Worm (Caenorhabditis elegans) whole organism, mixed stage, embryonic: ENCODE results near the gene C35D10.17.

Experiments used
- M03D4.4 ChIP-seq: sonication (generic microtip); optimal IDR thresholded peaks from 2 replicates; lab custom pipeline; 2017; ENCODE audit warnings: mild to moderate bottlenecking, missing genetic modification characterization, missing compliant biosample characterization
- bed-3 ChIP-seq: fragments of 200-800 bp; sonication (Bioruptor generic); optimal IDR thresholded peaks from 3 replicates; lab custom pipeline; 2018; ENCODE audit warnings: mild to moderate bottlenecking, missing genetic modification characterization, moderate library complexity, missing compliant biosample characterization
- blmp-1 ChIP-seq: fragments of 150-350 bp; optimal IDR thresholded peaks from 2 replicates; lab custom pipeline; 2014; ENCODE audit warnings: missing biosample characterization, missing genetic modification characterization
- ceh-39 ChIP-seq: fragments of 150-350 bp; optimal IDR thresholded peaks from 2 replicates; lab custom pipeline; 2014; ENCODE audit warnings: missing biosample characterization, missing genetic modification characterization
- ceh-43 ChIP-seq: fragments of 200-800 bp; sonication (Bioruptor generic); optimal IDR thresholded peaks from 2 replicates; lab custom pipeline; 2018; ENCODE audit warnings: mild to moderate bottlenecking, missing genetic modification characterization, moderate library complexity, missing compliant biosample characterization
- ceh-83 ChIP-seq: fragments of 200-800 bp; sonication (Bioruptor generic); optimal IDR thresholded peaks from 2 replicates; lab custom pipeline; 2018; ENCODE audit warnings: mild to moderate bottlenecking, missing genetic modification characterization, missing compliant biosample characterization
- ces-1 ChIP-seq: fragments of 150-350 bp; optimal IDR thresholded peaks from 2 replicates; lab custom pipeline; 2014; ENCODE audit warnings: missing biosample characterization, missing genetic modification reagents, missing genetic modification characterization
- cnd-1 ChIP-seq: fragments of 200-800 bp; sonication (Bioruptor generic); optimal IDR thresholded peaks from 2 replicates; lab custom pipeline; 2018; ENCODE audit warnings: mild to moderate bottlenecking, missing genetic modification characterization, missing compliant biosample characterization
- drap-1 ChIP-seq: fragments of 200-800 bp; sonication (Bioruptor generic); optimal IDR thresholded peaks from 3 replicates; lab custom pipeline; 2018; ENCODE audit warnings: mild to moderate bottlenecking, missing genetic modification characterization, missing compliant biosample characterization
- elt-1 ChIP-seq: sonication (generic microtip); optimal IDR thresholded peaks from 2 replicates; lab custom pipeline; 2017; ENCODE audit warnings: missing genetic modification characterization, mild to moderate bottlenecking, missing compliant biosample characterization, antibody characterized with exemption, moderate library complexity, borderline replicate concordance; ENCODE audit not compliant: insufficient read depth
- elt-3 ChIP-seq: fragments of 150-350 bp; optimal IDR thresholded peaks from 2 replicates; lab custom pipeline; 2014; ENCODE audit warnings: missing biosample characterization, missing genetic modification characterization
- flh-1 ChIP-seq: fragments of 200-800 bp; sonication (Bioruptor generic); optimal IDR thresholded peaks from 2 replicates; lab custom pipeline; 2018; ENCODE audit warnings: mild to moderate bottlenecking, missing genetic modification characterization, moderate library complexity, missing compliant biosample characterization
- ham-2 ChIP-seq: fragments of 200-800 bp; sonication (Bioruptor generic); optimal IDR thresholded peaks from 2 replicates; lab custom pipeline; 2018; ENCODE audit warnings: mild to moderate bottlenecking, missing genetic modification characterization, missing compliant biosample characterization
- hlh-1 ChIP-seq: fragments of 150-350 bp; optimal IDR thresholded peaks from 2 replicates; lab custom pipeline; 2014; ENCODE audit warnings: missing biosample characterization, missing genetic modification reagents, missing genetic modification characterization
- lin-13 ChIP-seq: fragments of 150-350 bp; optimal IDR thresholded peaks from 2 replicates; lab custom pipeline; 2014; ENCODE audit warnings: missing biosample characterization, missing genetic modification characterization
- lin-32 ChIP-seq: fragments of 200-800 bp; sonication (Bioruptor generic); optimal IDR thresholded peaks from 2 replicates; lab custom pipeline; 2018; ENCODE audit warnings: mild to moderate bottlenecking, missing genetic modification characterization, missing compliant biosample characterization
- lsy-2 ChIP-seq: fragments of 150-350 bp; optimal IDR thresholded peaks from 2 replicates; lab custom pipeline; 2014; ENCODE audit warnings: missing biosample characterization, missing genetic modification characterization
- mab-5 ChIP-seq: fragments of 150-350 bp; optimal IDR thresholded peaks from 2 replicates; lab custom pipeline; 2014; ENCODE audit warnings: missing biosample characterization, missing genetic modification characterization
- mep-1 ChIP-seq: fragments of 150-350 bp; optimal IDR thresholded peaks from 2 replicates; lab custom pipeline; 2017; ENCODE audit warnings: missing biosample characterization, missing genetic modification reagents, missing genetic modification characterization, inconsistent platforms
- mls-2 ChIP-seq: sonication (generic microtip); optimal IDR thresholded peaks from 2 replicates; lab custom pipeline; 2016; ENCODE audit warnings: mild to moderate bottlenecking, missing genetic modification characterization, moderate library complexity, missing compliant biosample characterization
- nhr-12 ChIP-seq: fragments of 150-350 bp; optimal IDR thresholded peaks from 2 replicates; lab custom pipeline; 2014; ENCODE audit warnings: missing biosample characterization, missing genetic modification characterization
- nhr-2 ChIP-seq: fragments of 150-350 bp; optimal IDR thresholded peaks from 2 replicates; lab custom pipeline; 2014; ENCODE audit warnings: missing biosample characterization, missing genetic modification characterization
- nhr-237 ChIP-seq: fragments of 150-350 bp; optimal IDR thresholded peaks from 2 replicates; lab custom pipeline; 2014; ENCODE audit warnings: missing biosample characterization, missing genetic modification characterization
- nhr-28 ChIP-seq: fragments of 150-350 bp; optimal IDR thresholded peaks from 2 replicates; lab custom pipeline; 2014; ENCODE audit warnings: missing biosample characterization, missing genetic modification characterization
- nhr-76 ChIP-seq: sonication (generic microtip); optimal IDR thresholded peaks from 2 replicates; lab custom pipeline; 2017; ENCODE audit warnings: missing biosample characterization, missing genetic modification characterization
- pha-4 ChIP-seq: fragments of 150-350 bp; optimal IDR thresholded peaks from 2 replicates; lab custom pipeline; 2018; ENCODE audit warnings: missing biosample characterization, missing genetic modification reagents, missing genetic modification characterization
- snpc-4 ChIP-seq: fragments of 150-350 bp; optimal IDR thresholded peaks from 2 replicates; lab custom pipeline; 2014; ENCODE audit warnings: missing biosample characterization, missing genetic modification characterization
- sptf-1 ChIP-seq: sonication (generic microtip); optimal IDR thresholded peaks from 2 replicates; lab custom pipeline; 2017; ENCODE audit warnings: mild to moderate bottlenecking, missing genetic modification characterization, moderate library complexity, missing compliant biosample characterization
- tbx-8 ChIP-seq: fragments of 200-800 bp; sonication (Bioruptor generic); optimal IDR thresholded peaks from 2 replicates; lab custom pipeline; 2018; ENCODE audit warnings: mild to moderate bottlenecking, missing genetic modification characterization, moderate library complexity, missing compliant biosample characterization
- unc-120 ChIP-seq: sonication (generic microtip); optimal IDR thresholded peaks from 2 replicates; lab custom pipeline; 2017; ENCODE audit warnings: missing genetic modification characterization, missing compliant biosample characterization; ENCODE audit not compliant: poor library complexity, severe bottlenecking
- zip-8 ChIP-seq: fragments of 150-350 bp; optimal IDR thresholded peaks from 2 replicates; lab custom pipeline; 2014; ENCODE audit warnings: missing biosample characterization, missing genetic modification characterization
- ztf-11 ChIP-seq: fragments of 150-350 bp; optimal IDR thresholded peaks from 2 replicates; lab custom pipeline; 2014; ENCODE audit warnings: missing biosample characterization, missing genetic modification characterization

The C35D10.17 gene

DNA sequence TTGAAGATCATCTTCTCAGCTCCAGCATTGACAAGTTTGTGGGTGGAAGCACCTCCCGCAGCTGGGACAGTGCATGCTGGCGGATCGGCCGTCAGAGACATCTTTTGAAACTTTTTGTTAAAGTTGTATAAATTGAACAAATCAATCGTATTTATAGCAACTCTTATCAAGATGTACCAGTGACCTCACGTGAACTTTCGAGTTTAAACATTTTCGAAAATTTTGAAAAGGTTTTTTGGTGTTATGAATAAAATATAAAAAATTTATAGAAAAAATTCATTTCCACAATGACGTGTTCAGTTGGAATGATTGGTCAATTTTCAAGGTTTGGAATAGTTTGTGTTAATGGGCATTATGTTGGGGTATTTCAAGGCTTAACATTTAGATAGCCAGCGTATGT lies 1.8 kb downstream of the C35D10.17 start, which contains the start of the genes msd-4 and C35D10.3:
Gene msd-4, minus strand, starts transcription at position 101 of the 400 bp plus-strand sequence.
Gene C35D10.3, plus strand, starts transcription at position 279 of the 400 bp plus-strand sequence.
- TF ChIP-seq mab-5 (tag; lab: Kevin White, UChicago) (no peak), ham-2 (GFP tag; lab: Kevin White, UChicago) (no peak), mls-2 (tag; lab: Kevin White, UChicago) (no peak), pha-4 (tag; lab: Kevin White, UChicago) (no peak), nhr-76 (no peak), nhr-12 (tag; lab: Kevin White, UChicago) (no peak), tbx-8 (GFP tag; lab: Kevin White, UChicago) (no peak), nhr-2 (tag; lab: Kevin White, UChicago) (no peak), snpc-4 (tag; lab: Kevin White, UChicago) (no peak), elt-3 (tag; lab: Kevin White, UChicago) (no peak), lin-32 (GFP tag; lab: Kevin White, UChicago) (no peak), nhr-237 (tag; lab: Kevin White, UChicago) (no peak), M03D4.4 (no peak), ceh-39 (no peak), cnd-1 (no peak)

ce11 chrIII:4870478-4870877 lies 3.6 kb downstream of the C35D10.17 start, which contains the start of gene gipc-1:
TSS of gene gipc-1 (plus strand) at chrIII:4870778.
- no peak for TF ChIP-seq flh-1 (GFP tag; lab: Kevin White, UChicago)
- no peak for TF ChIP-seq nhr-237 (tag; lab: Kevin White, UChicago)
- no peak for TF ChIP-seq elt-1
- no peak for TF ChIP-seq bed-3 (GFP tag; lab: Kevin White, UChicago)
- no peak for TF ChIP-seq ztf-11
- TF ChIP-seq nhr-28: no peak
- TF ChIP-seq mls-2 (tag; lab: Kevin White, UChicago): no peak
- no peak for TF ChIP-seq lsy-2 (tag; lab: Kevin White, UChicago)
- TF ChIP-seq lin-13 (tag; lab: Kevin White, UChicago): no peak
- TF ChIP-seq M03D4.4: no peak
- no peak for TF ChIP-seq tbx-8 (GFP tag; lab: Kevin White, UChicago)
- TF ChIP-seq unc-120 (tag; lab: Kevin White, UChicago): no peak
- TF ChIP-seq mep-1 (tag; lab: Kevin White, UChicago): no peak

DNA sequence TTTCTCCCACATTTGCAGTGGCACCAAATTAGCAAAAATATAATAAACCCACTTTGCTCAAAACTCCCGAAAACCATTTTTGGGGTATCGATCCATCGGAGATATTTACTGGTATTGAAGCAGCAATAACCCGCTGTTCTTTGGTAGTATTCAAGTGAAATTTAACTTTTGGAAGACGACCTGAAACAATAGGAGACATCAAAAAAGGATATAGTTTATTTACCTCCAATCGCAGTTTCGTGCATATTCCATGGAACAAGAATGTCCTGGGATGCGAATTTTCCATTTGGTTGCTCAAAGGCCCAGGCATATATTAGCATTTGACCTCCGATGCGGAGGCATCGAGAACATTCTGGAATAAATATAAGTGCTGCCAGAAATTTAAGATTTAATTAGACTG lies 6.5 kb downstream of the C35D10.17 start:
- TF ChIP-seq nhr-76 (no peak), ces-1 (no peak), hlh-1 (tag; lab: Kevin White, UChicago) (no peak)
- TF ChIP-seq, all 35 proteins: peak for 0

ce11 chrIII:4874671-4875070 lies 7.8 kb downstream of the C35D10.17 start, which contains the start of gene C35D10.12:
TSS of gene C35D10.12 (minus strand) at chrIII:4874771.
- no peak for TF ChIP-seq nhr-76
- TF ChIP-seq snpc-4 (tag; lab: Kevin White, UChicago): no peak
- TF ChIP-seq unc-120 (tag; lab: Kevin White, UChicago): no peak
- no peak for TF ChIP-seq bed-3 (GFP tag; lab: Kevin White, UChicago)
- no peak for TF ChIP-seq blmp-1 (tag; lab: Kevin White, UChicago)
- TF ChIP-seq ceh-39: no peak
- TF ChIP-seq drap-1: no peak
- TF ChIP-seq sptf-1 (tag; lab: Kevin White, UChicago): no peak
- no peak for TF ChIP-seq nhr-2 (tag; lab: Kevin White, UChicago)

DNA sequence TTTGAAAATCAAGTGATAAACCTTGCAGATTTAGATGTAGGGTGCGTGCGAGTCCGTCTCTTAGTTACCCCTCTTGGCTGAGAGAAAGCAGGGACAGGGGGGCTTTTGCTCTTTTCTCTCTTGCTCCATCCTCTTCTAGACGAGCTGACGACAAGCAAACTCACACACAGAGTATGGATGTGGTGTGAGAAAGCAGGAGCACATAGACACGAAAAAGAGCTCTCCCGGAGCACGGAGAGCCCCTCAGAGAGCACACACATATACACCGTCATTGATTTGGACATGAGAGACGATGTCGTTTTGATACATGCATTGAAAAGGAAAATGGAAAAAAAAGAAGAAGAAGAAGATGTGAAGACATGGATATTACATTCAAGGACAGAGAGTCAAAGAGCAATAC lies 8.8 kb downstream of the C35D10.17 start:
- TF ChIP-seq mab-5 (tag; lab: Kevin White, UChicago): no peak
- peak; percentile 21 for TF ChIP-seq ces-1
- no peak for TF ChIP-seq zip-8

ce11 chrIII:4878281-4878680 lies 11.4 kb downstream of the C35D10.17 start, which contains the start of the genes tost-1 and arx-6:
TSS of gene tost-1 (minus strand) at chrIII:4878311.
TSS of gene arx-6 (plus strand) at chrIII:4878658.
- peak; percentile 37 for TF ChIP-seq lsy-2 (tag; lab: Kevin White, UChicago)
- peak; percentile 50 for TF ChIP-seq mep-1 (tag; lab: Kevin White, UChicago)
- TF ChIP-seq ceh-83 (GFP tag; lab: Kevin White, UChicago): no peak
- no peak for TF ChIP-seq snpc-4 (tag; lab: Kevin White, UChicago)
- no peak for TF ChIP-seq ztf-11
- TF ChIP-seq nhr-28: no peak
- peak; percentile 19 for TF ChIP-seq pha-4 (tag; lab: Kevin White, UChicago)
- no peak for TF ChIP-seq flh-1 (GFP tag; lab: Kevin White, UChicago)
- no peak for TF ChIP-seq ceh-43
